Fruit fly (Drosophila melanogaster): ENCODE measurements around the gene CG7423.

dm6 chrX:19106842-19107557, 23.9 kb upstream of the CG7423 start:
- TF ChIP-seq CG8478 (optimal IDR thresholded peaks at IDR 0.05) (no peak), CTCF (optimal IDR thresholded peaks at IDR 0.05) (no peak)

All from S2 (cell line).